Worm (Caenorhabditis elegans) whole organism, late embryonic: ENCODE results near the gene egl-21.

Experiments used
- C08G9.2 ChIP-seq: sonication (generic microtip); optimal IDR thresholded peaks from 2 replicates; lab custom pipeline; 2016; ENCODE audit warnings: mild to moderate bottlenecking, missing genetic modification characterization, moderate library complexity, missing compliant biosample characterization
- ceh-18 ChIP-seq: sonication (generic microtip); optimal IDR thresholded peaks from 2 replicates; lab custom pipeline; 2016; ENCODE audit warnings: missing genetic modification characterization, missing compliant biosample characterization
- ceh-19 ChIP-seq: fragments of 200-800 bp; sonication (Bioruptor generic); optimal IDR thresholded peaks from 2 replicates; lab custom pipeline; 2018; ENCODE audit warnings: mild to moderate bottlenecking, missing genetic modification characterization, missing compliant biosample characterization
- elt-2 ChIP-seq: sonication (generic microtip); optimal IDR thresholded peaks from 2 replicates; lab custom pipeline; 2016; ENCODE audit warnings: missing genetic modification reagents, missing genetic modification characterization, missing compliant biosample characterization
- fkh-10 ChIP-seq: fragments of 150-350 bp; optimal IDR thresholded peaks from 2 replicates; lab custom pipeline; 2014; ENCODE audit warnings: missing biosample characterization, missing genetic modification reagents, missing genetic modification characterization
- hlh-30 ChIP-seq: sonication (generic microtip); optimal IDR thresholded peaks from 2 replicates; lab custom pipeline; 2017; ENCODE audit warnings: antibody characterized with exemption, missing genetic modification characterization, missing compliant biosample characterization; ENCODE audit not compliant: insufficient read depth
- nhr-11 ChIP-seq: fragments of 150-350 bp; optimal IDR thresholded peaks from 2 replicates; lab custom pipeline; 2014; ENCODE audit warnings: missing biosample characterization, missing genetic modification characterization
- pax-1 ChIP-seq: fragments of 150-350 bp; optimal IDR thresholded peaks from 2 replicates; lab custom pipeline; 2014; ENCODE audit warnings: missing biosample characterization, missing genetic modification characterization
- ref-2 ChIP-seq: sonication (generic microtip); optimal IDR thresholded peaks from 2 replicates; lab custom pipeline; 2016; ENCODE audit warnings: missing genetic modification characterization, missing compliant biosample characterization
- sdc-2 ChIP-seq: sonication (generic microtip); optimal IDR thresholded peaks from 2 replicates; lab custom pipeline; 2016; ENCODE audit warnings: missing genotype, missing genetic modification characterization, missing compliant biosample characterization
- unc-55 ChIP-seq: sonication (generic microtip); optimal IDR thresholded peaks from 2 replicates; lab custom pipeline; 2017; ENCODE audit warnings: missing biosample characterization, missing genetic modification reagents, missing genetic modification characterization

- TF ChIP-seq nhr-11 (tag; lab: Kevin White, UChicago) (no peak), pax-1 (tag; lab: Kevin White, UChicago) (no peak), ceh-19 (GFP tag; lab: Kevin White, UChicago) (no peak), sdc-2 (no peak), unc-55 (peak; percentile 13), ref-2 (tag; lab: Kevin White, UChicago) (no peak), fkh-10 (GFP tag; lab: Kevin White, UChicago) (no peak), elt-2 (tag; lab: Kevin White, UChicago) (no peak), hlh-30 (tag; lab: Kevin White, UChicago) (no peak), ceh-18 (tag; lab: Kevin White, UChicago) (peak; percentile 17), C08G9.2 (tag; lab: Kevin White, UChicago) (no peak)
These were observed at the start of gene egl-21 for ce11 chrIV:10481695-10482094.
